Worm (Caenorhabditis elegans): ENCODE data around the gene ani-2.

ani-2 gene

ce11 chrII:6365237-6365815, at the start of gene ani-2, which contains the start of gene clec-88:
Gene ani-2, minus strand, starts transcription at chrII:6365367.
Gene clec-88, plus strand, starts transcription at chrII:6365722.
- TF ChIP-seq tbx-37 (GFP tag; conservative IDR thresholded peaks at IDR 0.05) (no peak), ets-7 (tag; optimal IDR thresholded peaks at IDR 0.05) (no peak), ceh-13 (GFP tag; optimal IDR thresholded peaks at IDR 0.05) (no peak), F13C5.2 (tag; optimal IDR thresholded peaks at IDR 0.05) (no peak), tra-4 (tag; optimal IDR thresholded peaks at IDR 0.05) (no peak), scrt-1 (GFP tag; IDR thresholded peaks at IDR 0.05) (no peak), ceh-36 (tag; optimal IDR thresholded peaks at IDR 0.05) (no peak), B0310.2 (tag; optimal IDR thresholded peaks at IDR 0.05) (no peak), tbx-11 (GFP tag; IDR thresholded peaks at IDR 0.05) (no peak)

ce11 chrII:6413788-6414187, 48.6 kb upstream of the ani-2 start:
- TF ChIP-seq hmbx-1 (tag; optimal IDR thresholded peaks at IDR 0.05), result no peak
- TF ChIP-seq hnd-1 (tag; optimal IDR thresholded peaks at IDR 0.05), result no peak
- no peak for TF ChIP-seq tbx-11 (GFP tag; IDR thresholded peaks at IDR 0.05)
- TF ChIP-seq ets-7 (tag; optimal IDR thresholded peaks at IDR 0.05), result no peak
- TF ChIP-seq ama-1 (optimal IDR thresholded peaks at IDR 0.05), result no peak
- TF ChIP-seq sea-1 (GFP tag; conservative IDR thresholded peaks at IDR 0.05), result no peak

- TF ChIP-seq ets-7 (tag; optimal IDR thresholded peaks at IDR 0.05), result peak; percentile 78
- TF ChIP-seq hnd-1 (tag; optimal IDR thresholded peaks at IDR 0.05), result no peak
- TF ChIP-seq scrt-1 (GFP tag; IDR thresholded peaks at IDR 0.05), result peak; percentile 25; the same call in 1 of the 2 replicates
- TF ChIP-seq hmg-4 (GFP tag; optimal IDR thresholded peaks at IDR 0.05), result peak; percentile 61
Measured at ce11 chrII:6411660-6412451, 46.7 kb upstream of the ani-2 start.

ce11 chrII:6410181-6410580, 45.0 kb upstream of the ani-2 start, which contains the start of gene T25D10.4:
Gene T25D10.4, minus strand, starts transcription at chrII:6410281.
- TF ChIP-seq ets-7 (tag; optimal IDR thresholded peaks at IDR 0.05) (no peak), F13C5.2 (tag; optimal IDR thresholded peaks at IDR 0.05) (no peak), scrt-1 (GFP tag; IDR thresholded peaks at IDR 0.05) (no peak), B0310.2 (tag; optimal IDR thresholded peaks at IDR 0.05) (no peak), tbx-11 (GFP tag; IDR thresholded peaks at IDR 0.05) (no peak), ama-1 (optimal IDR thresholded peaks at IDR 0.05) (no peak), ceh-36 (tag; optimal IDR thresholded peaks at IDR 0.05) (no peak), aly-1 (tag; optimal IDR thresholded peaks at IDR 0.05) (no peak), hmg-4 (GFP tag; optimal IDR thresholded peaks at IDR 0.05) (no peak), tbx-37 (GFP tag; conservative IDR thresholded peaks at IDR 0.05) (no peak), hnd-1 (tag; optimal IDR thresholded peaks at IDR 0.05) (no peak), flt-1 (GFP tag; IDR thresholded peaks at IDR 0.05) (no peak), tra-4 (tag; optimal IDR thresholded peaks at IDR 0.05) (no peak), hmbx-1 (tag; optimal IDR thresholded peaks at IDR 0.05) (no peak), pes-1 (GFP tag; IDR thresholded peaks at IDR 0.05) (no peak), ceh-13 (GFP tag; optimal IDR thresholded peaks at IDR 0.05) (no peak), sea-1 (GFP tag; conservative IDR thresholded peaks at IDR 0.05) (no peak)

ce11 chrII:6409098-6409497, 43.9 kb upstream of the ani-2 start:
- TF ChIP-seq tbx-11 (GFP tag; IDR thresholded peaks at IDR 0.05) (no peak), hnd-1 (tag; optimal IDR thresholded peaks at IDR 0.05) (no peak), hmg-4 (GFP tag; optimal IDR thresholded peaks at IDR 0.05) (peak; percentile 54), tbx-37 (GFP tag; conservative IDR thresholded peaks at IDR 0.05) (no peak)

ce11 chrII:6407279-6407678, 42.1 kb upstream of the ani-2 start, which contains the start of gene spp-11:
Gene spp-11, minus strand, starts transcription at chrII:6407379.
- TF ChIP-seq tra-4 (tag; optimal IDR thresholded peaks at IDR 0.05) (no peak), tbx-11 (GFP tag; IDR thresholded peaks at IDR 0.05) (no peak), ama-1 (optimal IDR thresholded peaks at IDR 0.05) (no peak), sea-1 (GFP tag; conservative IDR thresholded peaks at IDR 0.05) (no peak), B0310.2 (tag; optimal IDR thresholded peaks at IDR 0.05) (no peak), ceh-13 (GFP tag; optimal IDR thresholded peaks at IDR 0.05) (no peak), hmg-4 (GFP tag; optimal IDR thresholded peaks at IDR 0.05) (no peak), tbx-37 (GFP tag; conservative IDR thresholded peaks at IDR 0.05) (no peak)

ce11 chrII:6403233-6403632, 38.1 kb upstream of the ani-2 start, which contains the start of gene T25D10.1:
Gene T25D10.1, plus strand, starts transcription at chrII:6403401.
- TF ChIP-seq hmg-4 (GFP tag; optimal IDR thresholded peaks at IDR 0.05) (no peak), ceh-13 (GFP tag; optimal IDR thresholded peaks at IDR 0.05) (no peak), B0310.2 (tag; optimal IDR thresholded peaks at IDR 0.05) (no peak), flt-1 (GFP tag; IDR thresholded peaks at IDR 0.05) (no peak), hmbx-1 (tag; optimal IDR thresholded peaks at IDR 0.05) (no peak), sea-1 (GFP tag; conservative IDR thresholded peaks at IDR 0.05) (no peak), pes-1 (GFP tag; IDR thresholded peaks at IDR 0.05) (no peak), hnd-1 (tag; optimal IDR thresholded peaks at IDR 0.05) (no peak), tbx-37 (GFP tag; conservative IDR thresholded peaks at IDR 0.05) (no peak), tbx-11 (GFP tag; IDR thresholded peaks at IDR 0.05) (no peak), F13C5.2 (tag; optimal IDR thresholded peaks at IDR 0.05) (no peak), ceh-36 (tag; optimal IDR thresholded peaks at IDR 0.05) (no peak), tra-4 (tag; optimal IDR thresholded peaks at IDR 0.05) (no peak), aly-1 (tag; optimal IDR thresholded peaks at IDR 0.05) (no peak), ets-7 (tag; optimal IDR thresholded peaks at IDR 0.05) (no peak), scrt-1 (GFP tag; IDR thresholded peaks at IDR 0.05) (no peak), ama-1 (optimal IDR thresholded peaks at IDR 0.05) (no peak)

All from whole organism, early embryonic.